Fruit fly (Drosophila melanogaster): ENCODE results near the gene Lkb1.

Lkb1 gene

dm6 chr3R:13683624-13684568 is 7.5 kb downstream of the Lkb1 start, which contains the start of gene flfl (continued):
- TF ChIP-seq zfh2 (GFP tag; optimal IDR thresholded peaks at IDR 0.05) (peak; percentile 2), Bgb (GFP tag; IDR thresholded peaks at IDR 0.05; ENCODE audit: partially characterized antibody) (no peak), ttk (GFP tag; IDR thresholded peaks at IDR 0.05) (no peak), CG30403 (GFP tag; optimal IDR thresholded peaks at IDR 0.05) (peak; percentile 39), Hand (GFP tag; optimal IDR thresholded peaks at IDR 0.05) (peak; percentile 48), CG6654 (GFP tag; optimal IDR thresholded peaks at IDR 0.05) (no peak), CG7839 (tag; optimal IDR thresholded peaks at IDR 0.05) (no peak), CG13424 (tag; optimal IDR thresholded peaks at IDR 0.05) (no peak), bab2 (GFP tag; optimal IDR thresholded peaks at IDR 0.05) (no peak), CG3838 (GFP tag; optimal IDR thresholded peaks at IDR 0.05) (no peak), row (GFP tag; IDR thresholded peaks at IDR 0.05) (no peak), Adf1 (GFP tag; IDR thresholded peaks at IDR 0.05) (no peak), Atf6 (GFP tag; IDR thresholded peaks at IDR 0.05) (no peak), klu (GFP tag; IDR thresholded peaks at IDR 0.05) (no peak), CG8359 (GFP tag; optimal IDR thresholded peaks at IDR 0.05; ENCODE audit: borderline replicate concordance) (peak; percentile 9), ftz-f1 (GFP tag; optimal IDR thresholded peaks at IDR 0.05) (peak; percentile 23), Hr3 (GFP tag; optimal IDR thresholded peaks at IDR 0.05) (no peak), ssp (GFP tag; IDR thresholded peaks at IDR 0.05) (no peak), CG2202 (tag; optimal IDR thresholded peaks at IDR 0.05) (no peak), Ada2b (GFP tag; IDR thresholded peaks at IDR 0.05) (no peak), shn (GFP tag; optimal IDR thresholded peaks at IDR 0.05) (no peak), lab (GFP tag; optimal IDR thresholded peaks at IDR 0.05) (peak; percentile 35), CG6272 (GFP tag; IDR thresholded peaks at IDR 0.05) (no peak), org-1 (GFP tag; optimal IDR thresholded peaks at IDR 0.05) (no peak), lola (GFP tag; optimal IDR thresholded peaks at IDR 0.05) (no peak), Scr (GFP tag; IDR thresholded peaks at IDR 0.05; ENCODE audit: partially characterized antibody) (no peak), fu2 (GFP tag; optimal IDR thresholded peaks at IDR 0.05) (no peak), CG10462 (GFP tag; optimal IDR thresholded peaks at IDR 0.05) (no peak), ken (GFP tag; IDR thresholded peaks at IDR 0.05) (no peak), vnd (GFP tag; IDR thresholded peaks at IDR 0.05; ENCODE audit: partially characterized antibody) (no peak), chm (GFP tag; IDR thresholded peaks at IDR 0.05) (no peak), CTCF (GFP tag; optimal IDR thresholded peaks at IDR 0.05) (peak; percentile 22), bigmax (GFP tag; optimal IDR thresholded peaks at IDR 0.05) (no peak), twi (tag; optimal IDR thresholded peaks at IDR 0.05) (no peak), cad (GFP tag; optimal IDR thresholded peaks at IDR 0.05) (no peak), eyg (GFP tag; optimal IDR thresholded peaks at IDR 0.05) (peak; percentile 3), Sox102F (GFP tag; optimal IDR thresholded peaks at IDR 0.05) (peak; percentile 18), Atf-2 (GFP tag; optimal IDR thresholded peaks at IDR 0.05) (no peak), CG11456 (GFP tag; IDR thresholded peaks at IDR 0.05) (no peak), CG10366 (GFP tag; IDR thresholded peaks at IDR 0.05) (no peak), lbe (GFP tag; optimal IDR thresholded peaks at IDR 0.05) (no peak), tio (GFP tag; optimal IDR thresholded peaks at IDR 0.05) (no peak), CG13296 (GFP tag; optimal IDR thresholded peaks at IDR 0.05) (no peak), wor (GFP tag; IDR thresholded peaks at IDR 0.05) (no peak), CG6175 (GFP tag; IDR thresholded peaks at IDR 0.05) (no peak), Pdp1 (GFP tag; optimal IDR thresholded peaks at IDR 0.05) (peak in 1 of 2 experiments; percentile 96), CG5245 (GFP tag; optimal IDR thresholded peaks at IDR 0.05) (no peak), tin (GFP tag; optimal IDR thresholded peaks at IDR 0.05) (peak; percentile 3), aop (GFP tag; IDR thresholded peaks at IDR 0.05) (no peak), CG7987 (GFP tag; optimal IDR thresholded peaks at IDR 0.05) (peak; percentile 74)

All from whole organism, embryonic.